Worm (Caenorhabditis elegans) whole organism, L4/young adult: ENCODE results near the gene zipt-2.1.
A peak's percentile ranks its signal among the peaks of the same experiment; 100 is the strongest.

Experiments used
- W03F9.2 ChIP-seq: fragments of 150-350 bp; optimal IDR thresholded peaks from 2 replicates; lab custom pipeline; 2014; ENCODE audit warnings: missing biosample characterization, missing genetic modification characterization
- dao-5 ChIP-seq: sonication (generic microtip); optimal IDR thresholded peaks from 2 replicates; lab custom pipeline; 2016; ENCODE audit warnings: missing genotype, missing genetic modification characterization, moderate library complexity, missing compliant biosample characterization
- him-1 ChIP-seq: sonication (generic microtip); optimal IDR thresholded peaks from 2 replicates; lab custom pipeline; 2016; ENCODE audit warnings: missing genotype, missing genetic modification reagents, missing genetic modification characterization, missing compliant biosample characterization

Gene zipt-2.1

ce11 chrIV:10815950-10816349, 16.5 kb downstream of the zipt-2.1 start:
- no peak for TF ChIP-seq him-1 (tag; lab: Kevin White, UChicago)
- no peak for TF ChIP-seq dao-5
- TF ChIP-seq W03F9.2 (tag; lab: Kevin White, UChicago), result no peak

ce11 chrIV:10817030-10817429, 17.6 kb downstream of the zipt-2.1 start:
- no peak for TF ChIP-seq dao-5
- no peak for TF ChIP-seq him-1 (tag; lab: Kevin White, UChicago)
- TF ChIP-seq W03F9.2 (tag; lab: Kevin White, UChicago), result no peak

- TF ChIP-seq W03F9.2 (tag; lab: Kevin White, UChicago) (no peak), dao-5 (no peak), him-1 (tag; lab: Kevin White, UChicago) (no peak)
Observed at ce11 chrIV:10819049-10819448, 19.6 kb downstream of the zipt-2.1 start.

- TF ChIP-seq dao-5, result no peak
- TF ChIP-seq him-1 (tag; lab: Kevin White, UChicago), result no peak
- no peak for TF ChIP-seq W03F9.2 (tag; lab: Kevin White, UChicago)
Observed at ce11 chrIV:10820114-10820513, 20.7 kb downstream of the zipt-2.1 start.

- TF ChIP-seq him-1 (tag; lab: Kevin White, UChicago) (no peak), W03F9.2 (tag; lab: Kevin White, UChicago) (no peak), dao-5 (no peak)
Observed at ce11 chrIV:10820837-10821671, 21.6 kb downstream of the zipt-2.1 start.

- TF ChIP-seq him-1 (tag; lab: Kevin White, UChicago) (peak; percentile 65), W03F9.2 (tag; lab: Kevin White, UChicago) (peak; percentile 39), dao-5 (peak; percentile 57)
Observed at ce11 chrIV:10821672-10822304, 22.3 kb downstream of the zipt-2.1 start.

ce11 chrIV:10825383-10825782, 25.9 kb downstream of the zipt-2.1 start:
- no peak for TF ChIP-seq W03F9.2 (tag; lab: Kevin White, UChicago)
- TF ChIP-seq him-1 (tag; lab: Kevin White, UChicago), result no peak
- no peak for TF ChIP-seq dao-5

- TF ChIP-seq him-1 (tag; lab: Kevin White, UChicago) (peak; percentile 69), W03F9.2 (tag; lab: Kevin White, UChicago) (no peak)
Observed at ce11 chrIV:10826029-10826428, 26.6 kb downstream of the zipt-2.1 start.

ce11 chrIV:10828049-10828448, 28.6 kb downstream of the zipt-2.1 start, which contains the start of gene npax-3:
npax-3 (minus strand) TSS chrIV:10828149.
- TF ChIP-seq dao-5 (no peak), W03F9.2 (tag; lab: Kevin White, UChicago) (no peak), him-1 (tag; lab: Kevin White, UChicago) (no peak)

- TF ChIP-seq him-1 (tag; lab: Kevin White, UChicago) (no peak), W03F9.2 (tag; lab: Kevin White, UChicago) (no peak), dao-5 (no peak)
Observed at ce11 chrIV:10832148-10832547, 32.7 kb downstream of the zipt-2.1 start, which contains the start of gene best-15. best-15 (minus strand) TSS chrIV:10832248.

- TF ChIP-seq him-1 (tag; lab: Kevin White, UChicago) (no peak), W03F9.2 (tag; lab: Kevin White, UChicago) (no peak), dao-5 (no peak)
Observed at ce11 chrIV:10842232-10842631, 42.8 kb downstream of the zipt-2.1 start.

- TF ChIP-seq W03F9.2 (tag; lab: Kevin White, UChicago) (no peak), him-1 (tag; lab: Kevin White, UChicago) (no peak)
Observed at ce11 chrIV:10842705-10843364, 43.4 kb downstream of the zipt-2.1 start, which contains the start of gene T11G6.5. T11G6.5 (minus strand) TSS chrIV:10842755.

- TF ChIP-seq him-1 (tag; lab: Kevin White, UChicago) (no peak), dao-5 (no peak), W03F9.2 (tag; lab: Kevin White, UChicago) (no peak)
Observed at ce11 chrIV:10851136-10851535, 51.7 kb downstream of the zipt-2.1 start.

- TF ChIP-seq W03F9.2 (tag; lab: Kevin White, UChicago), result no peak
- TF ChIP-seq him-1 (tag; lab: Kevin White, UChicago), result no peak
- TF ChIP-seq dao-5, result no peak
Observed at ce11 chrIV:10851833-10852232, 52.4 kb downstream of the zipt-2.1 start, which contains the start of gene T11G6.4. T11G6.4 (minus strand) TSS chrIV:10851933.
